Fruit fly (Drosophila melanogaster): ENCODE results near the gene Hsc70-1.

Hsc70-1 gene

dm6 chr3L:13938470-13939150 lies 35.3 kb upstream of the Hsc70-1 start:
- TF ChIP-seq CG34367 (tag; optimal IDR thresholded peaks at IDR 0.05), result peak; percentile 89
- TF ChIP-seq CG8301 (tag; optimal IDR thresholded peaks at IDR 0.05), result peak; percentile 96
- peak; percentile 76 for TF ChIP-seq CG32121 (GFP tag; IDR thresholded peaks at IDR 0.05)
- TF ChIP-seq D1 (tag; optimal IDR thresholded peaks at IDR 0.05), result peak; percentile 73
- TF ChIP-seq rn (GFP tag; IDR thresholded peaks at IDR 0.05), result 0 out of 2 replicates have a peak, but pooled peaks have one; percentile 53
- TF ChIP-seq CG8159 (tag; optimal IDR thresholded peaks at IDR 0.05), result peak; percentile 96
- peak; percentile 93 for TF ChIP-seq Pif1B (GFP tag; optimal IDR thresholded peaks at IDR 0.05)
- peak; percentile 68 for TF ChIP-seq CG13204 (GFP tag; optimal IDR thresholded peaks at IDR 0.05)
- TF ChIP-seq fd96Ca (GFP tag; IDR thresholded peaks at IDR 0.05), result peak; percentile 76; the same call in 2 of the 3 replicates
- TF ChIP-seq CG10348 (GFP tag; IDR thresholded peaks at IDR 0.05), result peak; percentile 48; the same call in 1 of the 2 replicates
- peak; percentile 94 for TF ChIP-seq Snoo (tag; optimal IDR thresholded peaks at IDR 0.05)
- peak; percentile 94 for TF ChIP-seq CG15710 (tag; optimal IDR thresholded peaks at IDR 0.05)
- peak; percentile 97 for TF ChIP-seq CG14655 (GFP tag; optimal IDR thresholded peaks at IDR 0.05)
- TF ChIP-seq Pif1A (GFP tag; optimal IDR thresholded peaks at IDR 0.05), result peak; percentile 94
- no peak; the same call in 1 of the 2 replicates for TF ChIP-seq CG12605 (GFP tag; IDR thresholded peaks at IDR 0.05)
- TF ChIP-seq CG17806 (tag; optimal IDR thresholded peaks at IDR 0.05), result peak; percentile 87
- peak; percentile 72 for TF ChIP-seq gl (tag; optimal IDR thresholded peaks at IDR 0.05)
- TF ChIP-seq CG4496 (GFP tag; IDR thresholded peaks at IDR 0.05), result peak; percentile 74
- TF ChIP-seq Ets98B (GFP tag; IDR thresholded peaks at IDR 0.05), result peak; percentile 76
- TF ChIP-seq EcR (GFP tag; optimal IDR thresholded peaks at IDR 0.05), result no peak
- peak; percentile 93 for TF ChIP-seq CG9948 (tag; optimal IDR thresholded peaks at IDR 0.05)

DNA sequence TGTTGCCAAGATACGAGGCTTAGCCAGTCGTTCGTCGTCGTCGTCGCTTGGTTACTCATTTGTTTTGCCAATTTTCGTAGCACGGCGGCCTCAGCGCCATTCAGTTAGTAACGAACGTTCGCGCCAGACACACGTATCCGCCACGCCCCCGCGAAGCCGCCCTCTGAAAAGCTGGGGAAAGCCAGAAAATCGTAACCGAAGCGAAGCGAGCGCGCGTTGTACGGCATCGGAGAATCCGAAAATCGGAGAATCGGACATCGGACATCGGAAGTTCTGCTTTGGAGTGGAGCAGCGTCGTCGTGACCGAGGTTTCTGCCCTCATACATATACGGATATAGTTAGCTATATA lies 34.7 kb upstream of the Hsc70-1 start, which contains the start of gene CG32137:
TSS of gene CG32137 (plus strand) at position 100 of the 349 bp plus-strand sequence.
- TF ChIP-seq EcR (GFP tag; optimal IDR thresholded peaks at IDR 0.05), result peak; percentile 44
- TF ChIP-seq D1 (tag; optimal IDR thresholded peaks at IDR 0.05), result no peak
- no peak for TF ChIP-seq CG14655 (GFP tag; optimal IDR thresholded peaks at IDR 0.05)

dm6 chr3L:13946003-13946402 lies 27.9 kb upstream of the Hsc70-1 start:
- TF ChIP-seq EcR (GFP tag; optimal IDR thresholded peaks at IDR 0.05) (peak; percentile 13), CG4496 (GFP tag; IDR thresholded peaks at IDR 0.05) (no peak)

dm6 chr3L:13949440-13950066 lies 24.3 kb upstream of the Hsc70-1 start:
- TF ChIP-seq CG12605 (GFP tag; IDR thresholded peaks at IDR 0.05), result 0 out of 2 replicates have a peak, but pooled peaks have one; percentile 38
- TF ChIP-seq CG17806 (tag; optimal IDR thresholded peaks at IDR 0.05), result no peak
- no peak for TF ChIP-seq rn (GFP tag; IDR thresholded peaks at IDR 0.05)
- TF ChIP-seq CG8301 (tag; optimal IDR thresholded peaks at IDR 0.05), result peak; percentile 42
- TF ChIP-seq Ets98B (GFP tag; IDR thresholded peaks at IDR 0.05), result peak; percentile 72
- peak; percentile 82 for TF ChIP-seq CG4496 (GFP tag; IDR thresholded peaks at IDR 0.05)
- TF ChIP-seq CG13204 (GFP tag; optimal IDR thresholded peaks at IDR 0.05), result no peak
- no peak for TF ChIP-seq CG8159 (tag; optimal IDR thresholded peaks at IDR 0.05)
- TF ChIP-seq CG32121 (GFP tag; IDR thresholded peaks at IDR 0.05), result peak; percentile 67; the same call in 1 of the 2 replicates
- TF ChIP-seq Pif1B (GFP tag; optimal IDR thresholded peaks at IDR 0.05), result no peak
- no peak for TF ChIP-seq EcR (GFP tag; optimal IDR thresholded peaks at IDR 0.05)
- TF ChIP-seq Pif1A (GFP tag; optimal IDR thresholded peaks at IDR 0.05), result peak; percentile 6
- TF ChIP-seq CG9948 (tag; optimal IDR thresholded peaks at IDR 0.05), result no peak
- TF ChIP-seq D1 (tag; optimal IDR thresholded peaks at IDR 0.05), result no peak
- TF ChIP-seq CG34367 (tag; optimal IDR thresholded peaks at IDR 0.05), result no peak
- TF ChIP-seq CG10348 (GFP tag; IDR thresholded peaks at IDR 0.05), result no peak
- TF ChIP-seq fd96Ca (GFP tag; IDR thresholded peaks at IDR 0.05), result no peak
- no peak for TF ChIP-seq Snoo (tag; optimal IDR thresholded peaks at IDR 0.05)
- peak; percentile 33 for TF ChIP-seq CG14655 (GFP tag; optimal IDR thresholded peaks at IDR 0.05)
- no peak for TF ChIP-seq CG15710 (tag; optimal IDR thresholded peaks at IDR 0.05)
- no peak for TF ChIP-seq gl (tag; optimal IDR thresholded peaks at IDR 0.05)

dm6 chr3L:13951564-13951963 lies 22.3 kb upstream of the Hsc70-1 start:
- no peak for TF ChIP-seq Ets98B (GFP tag; IDR thresholded peaks at IDR 0.05)
- no peak for TF ChIP-seq CG8301 (tag; optimal IDR thresholded peaks at IDR 0.05)
- TF ChIP-seq CG13204 (GFP tag; optimal IDR thresholded peaks at IDR 0.05), result no peak
- no peak for TF ChIP-seq CG14655 (GFP tag; optimal IDR thresholded peaks at IDR 0.05)
- TF ChIP-seq CG17806 (tag; optimal IDR thresholded peaks at IDR 0.05), result no peak
- TF ChIP-seq CG4496 (GFP tag; IDR thresholded peaks at IDR 0.05), result no peak
- no peak for TF ChIP-seq D1 (tag; optimal IDR thresholded peaks at IDR 0.05)
- no peak for TF ChIP-seq CG15710 (tag; optimal IDR thresholded peaks at IDR 0.05)
- no peak for TF ChIP-seq CG34367 (tag; optimal IDR thresholded peaks at IDR 0.05)

- no peak for TF ChIP-seq CG12605 (GFP tag; IDR thresholded peaks at IDR 0.05)
- TF ChIP-seq CG9948 (tag; optimal IDR thresholded peaks at IDR 0.05), result no peak
- TF ChIP-seq CG13204 (GFP tag; optimal IDR thresholded peaks at IDR 0.05), result no peak
- no peak for TF ChIP-seq CG10348 (GFP tag; IDR thresholded peaks at IDR 0.05)
- no peak for TF ChIP-seq Snoo (tag; optimal IDR thresholded peaks at IDR 0.05)
- TF ChIP-seq CG14655 (GFP tag; optimal IDR thresholded peaks at IDR 0.05), result no peak
- TF ChIP-seq CG8301 (tag; optimal IDR thresholded peaks at IDR 0.05), result no peak
- TF ChIP-seq Ets98B (GFP tag; IDR thresholded peaks at IDR 0.05), result no peak
- TF ChIP-seq CG8159 (tag; optimal IDR thresholded peaks at IDR 0.05), result no peak
Observed at dm6 chr3L:13952484-13953048, 21.3 kb upstream of the Hsc70-1 start.

Data from whole organism, pupa.